Worm (Caenorhabditis elegans): Measurements from ENCODE around the gene madf-11.

The madf-11 gene

DNA sequence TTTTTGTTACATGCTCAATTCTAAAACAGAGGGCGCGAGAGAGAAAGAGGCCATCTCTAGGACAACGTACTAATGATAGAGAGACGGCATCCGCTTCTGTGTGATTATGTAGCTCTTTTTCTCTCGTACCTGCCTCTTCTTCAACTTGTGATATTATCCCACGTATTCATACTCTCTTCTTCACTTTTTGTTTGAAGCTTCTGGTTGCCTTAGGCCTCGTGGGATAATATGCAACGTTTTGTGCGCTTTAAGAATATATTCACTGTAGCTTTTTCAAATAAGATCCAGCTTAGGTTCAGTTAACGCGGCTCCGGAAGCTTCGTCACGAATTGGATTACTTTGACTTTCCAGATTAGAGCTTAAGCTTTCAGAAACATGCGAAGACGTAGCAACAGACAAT lies 20.5 kb downstream of the madf-11 start, which contains the start of the genes F56D2.8 and uev-2:
TSS of gene F56D2.8 (minus strand) at position 101 of the 400 bp plus-strand sequence.
TSS of gene uev-2 (plus strand) at position 360 of the 400 bp plus-strand sequence.
- no peak for TF ChIP-seq hmg-20 (GFP tag; IDR thresholded peaks at IDR 0.05)
- TF ChIP-seq unc-62 (GFP tag; optimal IDR thresholded peaks at IDR 0.05), result no peak
- no peak for TF ChIP-seq egl-18 (GFP tag; IDR thresholded peaks at IDR 0.05)
- no peak for TF ChIP-seq egl-44 (GFP tag; IDR thresholded peaks at IDR 0.05)
- no peak for TF ChIP-seq ceh-27 (GFP tag; optimal IDR thresholded peaks at IDR 0.05)
- TF ChIP-seq bed-2 (GFP tag; IDR thresholded peaks at IDR 0.05), result no peak
- no peak for TF ChIP-seq B0261.1 (tag; optimal IDR thresholded peaks at IDR 0.05)
- no peak for TF ChIP-seq nhr-90 (tag; optimal IDR thresholded peaks at IDR 0.05)
- TF ChIP-seq nhr-179 (tag; optimal IDR thresholded peaks at IDR 0.05), result no peak
- TF ChIP-seq let-607 (tag; optimal IDR thresholded peaks at IDR 0.05), result no peak
- TF ChIP-seq let-526 (GFP tag; IDR thresholded peaks at IDR 0.05), result no peak
- no peak for TF ChIP-seq mcd-1 (GFP tag; IDR thresholded peaks at IDR 0.05)
- TF ChIP-seq C06A6.2 (GFP tag; conservative IDR thresholded peaks at IDR 0.05), result no peak

DNA sequence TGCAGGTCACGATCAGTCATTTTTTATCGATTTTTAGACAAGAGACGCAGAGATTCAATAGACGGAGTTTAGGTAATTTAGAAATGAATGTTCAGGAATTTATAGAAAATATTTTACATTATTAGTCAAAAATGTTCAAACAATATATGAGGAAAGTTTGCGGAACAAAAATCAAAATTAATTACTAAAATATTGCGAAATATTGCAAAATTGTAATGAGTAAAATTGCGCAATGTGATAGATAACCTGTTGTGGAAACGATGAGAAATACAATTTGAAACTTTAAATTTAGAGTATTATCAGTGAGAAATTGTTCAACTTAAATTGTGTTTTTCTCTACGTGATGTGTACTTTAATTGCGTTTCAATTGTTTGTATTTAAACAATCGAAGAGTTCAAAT lies 22.2 kb downstream of the madf-11 start, which contains the start of gene F56D2.5:
TSS of gene F56D2.5 (minus strand) at position 371 of the 400 bp plus-strand sequence.
- TF ChIP-seq zfh-2 (GFP tag; conservative IDR thresholded peaks at IDR 0.05) (no peak), cebp-1 (GFP tag; IDR thresholded peaks at IDR 0.05) (peak; percentile 93), cebp-1 (tag; optimal IDR thresholded peaks at IDR 0.05) (peak; percentile 97)

DNA sequence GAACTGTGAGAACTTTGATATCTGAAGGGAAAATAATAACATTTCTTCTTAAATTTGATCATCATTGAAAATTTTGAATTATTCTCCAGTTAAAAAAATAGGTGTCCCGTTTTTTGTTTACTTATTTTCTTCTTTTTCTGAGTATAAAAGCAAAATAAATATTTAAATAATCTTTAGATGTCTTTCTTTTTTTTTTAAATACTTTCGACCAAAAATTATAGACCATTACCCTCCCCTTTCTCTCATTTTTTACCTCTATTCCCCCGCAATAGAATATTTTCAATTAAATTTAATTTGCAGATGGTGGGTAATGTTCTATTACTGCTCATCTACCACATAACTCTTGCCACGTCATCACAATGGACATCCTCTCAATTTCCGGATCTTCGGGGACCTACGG lies 29.6 kb downstream of the madf-11 start, which contains the start of gene molo-1:
TSS of gene molo-1 (plus strand) at position 301 of the 400 bp plus-strand sequence.
- TF ChIP-seq snpc-1.1 (tag; optimal IDR thresholded peaks at IDR 0.05; ENCODE audit: insufficient read depth), result no peak
- TF ChIP-seq C06A6.2 (GFP tag; conservative IDR thresholded peaks at IDR 0.05), result no peak
- TF ChIP-seq hrde-1 (tag; optimal IDR thresholded peaks at IDR 0.05; ENCODE audit: borderline replicate concordance), result no peak
- no peak for TF ChIP-seq attf-3 (GFP tag; conservative IDR thresholded peaks at IDR 0.05)
- no peak for TF ChIP-seq bed-1 (GFP tag; IDR thresholded peaks at IDR 0.05)
- TF ChIP-seq F39B2.1 (GFP tag; IDR thresholded peaks at IDR 0.05), result no peak
- TF ChIP-seq let-526 (GFP tag; IDR thresholded peaks at IDR 0.05), result no peak
- no peak for TF ChIP-seq sea-2 (GFP tag; IDR thresholded peaks at IDR 0.05)
- TF ChIP-seq D2030.7 (GFP tag; IDR thresholded peaks at IDR 0.05), result no peak
- no peak for TF ChIP-seq ztf-28 (GFP tag; IDR thresholded peaks at IDR 0.05)
- no peak for TF ChIP-seq ceh-40 (GFP tag; IDR thresholded peaks at IDR 0.05)
- no peak for TF ChIP-seq sdz-38 (tag; optimal IDR thresholded peaks at IDR 0.05)
- TF ChIP-seq unc-62 (GFP tag; optimal IDR thresholded peaks at IDR 0.05), result no peak
- no peak for TF ChIP-seq Y56A3A.18 (GFP tag; IDR thresholded peaks at IDR 0.05)
- no peak for TF ChIP-seq ceh-79 (tag; optimal IDR thresholded peaks at IDR 0.05)

DNA sequence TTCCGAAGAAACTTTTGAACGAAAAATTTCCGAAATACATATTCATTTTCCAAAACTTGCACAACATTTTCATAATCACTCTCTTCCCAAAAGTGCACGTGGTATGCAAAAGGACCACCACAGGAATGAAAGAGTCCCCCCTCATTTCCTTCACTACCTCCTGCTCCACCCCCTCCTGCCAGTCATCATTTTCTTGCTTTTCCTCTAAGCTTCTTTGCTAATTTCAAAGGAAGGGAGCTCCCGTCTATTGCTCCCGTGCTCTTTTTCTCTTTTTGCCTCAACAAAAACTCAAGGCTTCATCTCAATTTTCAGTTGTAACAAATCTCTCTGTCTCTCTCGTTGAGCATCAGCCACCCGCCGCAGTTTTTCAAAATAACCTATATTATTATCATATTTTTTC lies 30.5 kb downstream of the madf-11 start:
- TF ChIP-seq lsy-27 (tag; optimal IDR thresholded peaks at IDR 0.05; ENCODE audit: borderline replicate concordance, insufficient read depth), result no peak
- TF ChIP-seq somi-1 (GFP tag; optimal IDR thresholded peaks at IDR 0.05), result no peak
- TF ChIP-seq nfya-1 (tag; optimal IDR thresholded peaks at IDR 0.05; ENCODE audit: borderline replicate concordance, insufficient read depth), result no peak
- no peak for TF ChIP-seq ztf-6 (GFP tag; IDR thresholded peaks at IDR 0.05)
- no peak for TF ChIP-seq B0035.1 (tag; optimal IDR thresholded peaks at IDR 0.05)
- TF ChIP-seq mes-4 (tag; optimal IDR thresholded peaks at IDR 0.05), result no peak
- no peak for TF ChIP-seq unc-130 (GFP tag; optimal IDR thresholded peaks at IDR 0.05)
- no peak for TF ChIP-seq madf-6 (GFP tag; IDR thresholded peaks at IDR 0.05)

All from whole organism, young adult.